Worm (Caenorhabditis elegans): ENCODE results near the gene M04B2.2.

The M04B2.2 gene

ce11 chrIV:11524241-11524692, 3.6 kb upstream of the M04B2.2 start, which contains the start of gene mep-1:
mep-1 (plus strand) TSS chrIV:11524642.
- TF ChIP-seq ceh-40 (GFP tag; IDR thresholded peaks at IDR 0.05) (no peak), Y53F4B.3 (GFP tag; IDR thresholded peaks at IDR 0.05) (no peak), Y53G8AR.9 (GFP tag; conservative IDR thresholded peaks at IDR 0.05) (no peak), K11D2.4 (GFP tag; IDR thresholded peaks at IDR 0.05) (no peak), ceh-58 (GFP tag; IDR thresholded peaks at IDR 0.05) (no peak), ceh-91 (GFP tag; IDR thresholded peaks at IDR 0.05) (0 out of 2 replicates have a peak, but pooled peaks have one; percentile 30), ztf-22 (GFP tag; optimal IDR thresholded peaks at IDR 0.05) (no peak), F10E7.11 (tag; optimal IDR thresholded peaks at IDR 0.05) (no peak), atf-7 (tag; optimal IDR thresholded peaks at IDR 0.05) (no peak), nhr-27 (tag; optimal IDR thresholded peaks at IDR 0.05) (no peak), egrh-3 (GFP tag; IDR thresholded peaks at IDR 0.05) (peak; percentile 92), ztf-18 (tag; optimal IDR thresholded peaks at IDR 0.05) (no peak), F57A8.1 (GFP tag; optimal IDR thresholded peaks at IDR 0.05) (no peak), mxl-1 (tag; optimal IDR thresholded peaks at IDR 0.05) (peak; percentile 1), madf-3 (GFP tag; IDR thresholded peaks at IDR 0.05) (no peak), Y95B8A.8 (GFP tag; IDR thresholded peaks at IDR 0.05) (no peak), zfh-2 (GFP tag; conservative IDR thresholded peaks at IDR 0.05) (peak; percentile 98), F52B5.7 (tag; optimal IDR thresholded peaks at IDR 0.05) (peak; percentile 41), ceh-100 (GFP tag; IDR thresholded peaks at IDR 0.05) (0 out of 2 replicates have a peak, but pooled peaks have one; percentile 23), hrde-1 (tag; optimal IDR thresholded peaks at IDR 0.05; ENCODE audit: borderline replicate concordance) (peak; percentile 11), bed-1 (GFP tag; IDR thresholded peaks at IDR 0.05) (no peak), snpc-3.4 (tag; optimal IDR thresholded peaks at IDR 0.05) (no peak), Y56A3A.18 (GFP tag; IDR thresholded peaks at IDR 0.05) (no peak), snpc-4 (GFP tag; optimal IDR thresholded peaks at IDR 0.05) (no peak), snpc-4 (tag; optimal IDR thresholded peaks at IDR 0.05) (peak in 2 of 4 experiments; percentile 59 to 61), lin-35 (GFP tag; optimal IDR thresholded peaks at IDR 0.05) (peak in 1 of 3 experiments; percentile 5), nhr-90 (tag; optimal IDR thresholded peaks at IDR 0.05) (no peak), rcor-1 (GFP tag; IDR thresholded peaks at IDR 0.05) (0 out of 2 replicates have a peak, but pooled peaks have one; percentile 23), Y79H2A.3 (GFP tag; conservative IDR thresholded peaks at IDR 0.05) (no peak), mes-4 (tag; optimal IDR thresholded peaks at IDR 0.05) (no peak), ceh-27 (GFP tag; optimal IDR thresholded peaks at IDR 0.05) (peak; percentile 76), dpff-1 (tag; optimal IDR thresholded peaks at IDR 0.05) (no peak), lin-54 (GFP tag; optimal IDR thresholded peaks at IDR 0.05) (peak; percentile 44), ztf-3 (GFP tag; optimal IDR thresholded peaks at IDR 0.05) (no peak), F23B12.7 (tag; optimal IDR thresholded peaks at IDR 0.05; ENCODE audit: insufficient read depth) (no peak), lin-40 (tag; optimal IDR thresholded peaks at IDR 0.05) (peak; percentile 14), attf-5 (GFP tag; optimal IDR thresholded peaks at IDR 0.05) (peak; percentile 62), unc-130 (GFP tag; optimal IDR thresholded peaks at IDR 0.05) (no peak), lin-26 (GFP tag; IDR thresholded peaks at IDR 0.05) (peak; percentile 58), ccch-3 (GFP tag; optimal IDR thresholded peaks at IDR 0.05) (no peak), F33H1.4 (GFP tag; IDR thresholded peaks at IDR 0.05) (peak; percentile 35), rpc-1 (optimal IDR thresholded peaks at IDR 0.05) (no peak), rpc-1 (tag; optimal IDR thresholded peaks at IDR 0.05) (no peak), lir-1 (GFP tag; conservative IDR thresholded peaks at IDR 0.05) (0 out of 2 replicates have a peak, but pooled peaks have one; percentile 54), akir-1 (GFP tag; optimal IDR thresholded peaks at IDR 0.05) (no peak), let-526 (GFP tag; IDR thresholded peaks at IDR 0.05) (no peak), madf-6 (GFP tag; IDR thresholded peaks at IDR 0.05) (peak; percentile 39), hsf-1 (GFP tag; IDR thresholded peaks at IDR 0.05) (peak; percentile 20; the same call in 1 of the 2 replicates)

All from whole organism, young adult.